Worm (Caenorhabditis elegans) whole organism, L4 larva: ENCODE data around the gene R148.8.

Experiments
- D1046.2 ChIP-seq: fragments of 200-800 bp; sonication (Bioruptor generic); IDR thresholded peaks from 2 replicates; pipeline ENCODE4 v1.3.6; 2022; ENCODE audit warnings: missing genetic modification characterization, missing compliant biosample characterization
- F10B5.3 ChIP-seq: sonication (generic microtip); optimal IDR thresholded peaks from 2 replicates; lab custom pipeline; 2016; ENCODE audit warnings: mild to moderate bottlenecking, missing genetic modification characterization, missing compliant biosample characterization
- F26F4.8 ChIP-seq: fragments of 200-800 bp; sonication (Bioruptor generic); conservative IDR thresholded peaks from 2 replicates; pipeline ENCODE4 v1.3.6; 2022; ENCODE audit warnings: missing genetic modification characterization, missing compliant biosample characterization
- F49E8.2 ChIP-seq: sonication (generic microtip); optimal IDR thresholded peaks from 2 replicates; lab custom pipeline; 2016; ENCODE audit warnings: missing compliant biosample characterization, mild to moderate bottlenecking, missing genetic modification characterization, borderline replicate concordance
- T20F7.1 ChIP-seq: fragments of 200-800 bp; sonication (Bioruptor generic); optimal IDR thresholded peaks from 2 replicates; lab custom pipeline; 2018; ENCODE audit warnings: mild to moderate bottlenecking, missing genetic modification characterization, missing compliant biosample characterization
- Y48G9A.11 ChIP-seq: fragments of 200-800 bp; sonication (Bioruptor generic); IDR thresholded peaks from 2 replicates; pipeline ENCODE4 v1.3.6; 2022; ENCODE audit warnings: missing genetic modification reagents, missing genetic modification characterization, missing compliant biosample characterization
- arid-1 ChIP-seq: fragments of 200-800 bp; sonication (Bioruptor generic); conservative IDR thresholded peaks from 2 replicates; pipeline ENCODE4 v1.3.6; 2022; ENCODE audit warnings: missing genetic modification reagents, missing genetic modification characterization, missing compliant biosample characterization
- attf-4 ChIP-seq: sonication (generic microtip); optimal IDR thresholded peaks from 3 replicates; lab custom pipeline; 2017; ENCODE audit warnings: missing biosample characterization, missing genetic modification characterization
- ceh-28 ChIP-seq: fragments of 150-350 bp; optimal IDR thresholded peaks from 2 replicates; lab custom pipeline; 2014; ENCODE audit warnings: missing biosample characterization, missing genetic modification reagents, missing genetic modification characterization
- ceh-32 ChIP-seq: sonication (generic microtip); optimal IDR thresholded peaks from 2 replicates; lab custom pipeline; 2016; ENCODE audit warnings: mild to moderate bottlenecking, missing genetic modification characterization, missing compliant biosample characterization; ENCODE audit not compliant: poor library complexity
- ceh-44 ChIP-seq: fragments of 200-800 bp; sonication (Bioruptor generic); IDR thresholded peaks from 2 replicates; pipeline ENCODE4 v1.3.6; 2022; ENCODE audit warnings: missing genetic modification reagents, missing genetic modification characterization, missing compliant biosample characterization
- dpl-1 ChIP-seq: fragments of 150-350 bp; optimal IDR thresholded peaks from 2 replicates; lab custom pipeline; 2014; ENCODE audit warnings: missing biosample characterization, missing genetic modification reagents, missing genetic modification characterization
- egl-27 ChIP-seq: sonication (generic microtip); optimal IDR thresholded peaks from 3 replicates; lab custom pipeline; 2017; ENCODE audit warnings: missing biosample characterization, missing genetic modification reagents, missing genetic modification characterization
- fkh-10 ChIP-seq: fragments of 150-350 bp; optimal IDR thresholded peaks from 2 replicates; lab custom pipeline; 2014; ENCODE audit warnings: missing biosample characterization, missing genetic modification reagents, missing genetic modification characterization
- gei-8 ChIP-seq: fragments of 200-800 bp; sonication (Bioruptor generic); optimal IDR thresholded peaks from 2 replicates; lab custom pipeline; 2018; ENCODE audit warnings: mild to moderate bottlenecking, missing genetic modification characterization, missing compliant biosample characterization
- hlh-11 ChIP-seq: fragments of 200-800 bp; sonication (Bioruptor generic); optimal IDR thresholded peaks from 2 replicates; lab custom pipeline; 2018; ENCODE audit warnings: mild to moderate bottlenecking, missing genetic modification characterization, missing compliant biosample characterization
- hlh-30 ChIP-seq: sonication (generic microtip); optimal IDR thresholded peaks from 2 replicates; lab custom pipeline; 2017; ENCODE audit warnings: antibody characterized with exemption, mild to moderate bottlenecking, missing genetic modification characterization, missing compliant biosample characterization; ENCODE audit not compliant: insufficient read depth
- hmg-1.1 ChIP-seq: fragments of 200-800 bp; sonication (Bioruptor generic); IDR thresholded peaks from 2 replicates; pipeline ENCODE4 v1.3.6; 2022; ENCODE audit warnings: missing genetic modification reagents, missing genetic modification characterization, missing compliant biosample characterization
- lin-29 ChIP-seq: fragments of 200-800 bp; sonication (Bioruptor generic); IDR thresholded peaks from 2 replicates; pipeline ENCODE4 v1.3.6; 2022; ENCODE audit warnings: missing genetic modification reagents, missing genetic modification characterization, missing compliant biosample characterization
- lin-38 ChIP-seq: fragments of 200-800 bp; sonication (Bioruptor generic); IDR thresholded peaks from 2 replicates; pipeline ENCODE4 v1.3.6; 2022; ENCODE audit warnings: missing genetic modification reagents, missing genetic modification characterization, missing compliant biosample characterization
- lin-39 ChIP-seq: fragments of 150-350 bp; optimal IDR thresholded peaks from 2 replicates; lab custom pipeline; 2014; ENCODE audit warnings: missing biosample characterization, missing genetic modification reagents, missing genetic modification characterization
- lsy-2 ChIP-seq, 2 experiments: fragments of 150-350 bp in 1 of 2; sonication (generic microtip) in 1 of 2; optimal IDR thresholded peaks; 2 replicates each; lab custom pipeline; 2014 to 2017; ENCODE audit warnings: missing biosample characterization in 2 of 2, missing genetic modification characterization in 2 of 2
- madf-5 ChIP-seq, 2 experiments: fragments of 200-800 bp; sonication (Bioruptor generic); IDR thresholded peaks; 2 replicates each; pipeline ENCODE4 v1.3.6; 2022; ENCODE audit warnings: missing compliant biosample characterization in 2 of 2, missing genetic modification characterization in 2 of 2
- mxl-2 ChIP-seq: fragments of 200-800 bp; sonication (Bioruptor generic); conservative IDR thresholded peaks from 2 replicates; pipeline ENCODE4 v1.3.6; 2022; ENCODE audit warnings: missing genetic modification reagents, missing genetic modification characterization, missing compliant biosample characterization
- nhr-11 ChIP-seq: fragments of 150-350 bp; optimal IDR thresholded peaks from 2 replicates; lab custom pipeline; 2014; ENCODE audit warnings: missing biosample characterization, missing genetic modification characterization
- nhr-237 ChIP-seq: sonication (generic microtip); optimal IDR thresholded peaks from 2 replicates; lab custom pipeline; 2017; ENCODE audit warnings: missing biosample characterization, missing genetic modification characterization
- nhr-25 ChIP-seq: sonication (generic microtip); optimal IDR thresholded peaks from 2 replicates; lab custom pipeline; 2017; ENCODE audit warnings: missing genetic modification characterization, mild to moderate bottlenecking, missing compliant biosample characterization, antibody characterized with exemption, moderate library complexity, borderline replicate concordance; ENCODE audit not compliant: insufficient read depth
- nhr-42 ChIP-seq: fragments of 200-800 bp; sonication (Bioruptor generic); IDR thresholded peaks from 2 replicates; pipeline ENCODE4 v1.3.6; 2022; ENCODE audit warnings: missing genetic modification characterization, missing compliant biosample characterization
- nhr-77 ChIP-seq: fragments of 150-350 bp; optimal IDR thresholded peaks from 2 replicates; lab custom pipeline; 2014; ENCODE audit warnings: missing biosample characterization, missing genetic modification characterization
- rbr-2 ChIP-seq: sonication (generic microtip); optimal IDR thresholded peaks from 2 replicates; lab custom pipeline; 2016; ENCODE audit warnings: missing genotype, missing genetic modification characterization, missing compliant biosample characterization
- set-16 ChIP-seq: fragments of 200-800 bp; sonication (Bioruptor generic); IDR thresholded peaks from 2 replicates; pipeline ENCODE4 v1.3.6; 2022; ENCODE audit warnings: missing genetic modification reagents, missing genetic modification characterization, missing compliant biosample characterization
- snpc-1.2 ChIP-seq: fragments of 200-800 bp; sonication (Bioruptor generic); IDR thresholded peaks from 2 replicates; pipeline ENCODE4 v1.3.6; 2022; ENCODE audit warnings: missing genetic modification reagents, missing genetic modification characterization, missing compliant biosample characterization
- spr-3 ChIP-seq: fragments of 200-800 bp; sonication (Bioruptor generic); optimal IDR thresholded peaks from 2 replicates; lab custom pipeline; 2018; ENCODE audit warnings: mild to moderate bottlenecking, missing genetic modification characterization, missing compliant biosample characterization
- tra-1 ChIP-seq: fragments of 200-800 bp; sonication (Bioruptor generic); IDR thresholded peaks from 2 replicates; pipeline ENCODE4 v1.3.6; 2022; ENCODE audit warnings: missing genetic modification reagents, missing genetic modification characterization, missing compliant biosample characterization
- unc-130 ChIP-seq: sonication (generic microtip); optimal IDR thresholded peaks from 2 replicates; lab custom pipeline; 2016; ENCODE audit warnings: missing genetic modification reagents, missing genetic modification characterization, missing compliant biosample characterization
- unc-62 ChIP-seq, 3 experiments: fragments of 150-350 bp in 1 of 3; sonication (generic microtip); optimal IDR thresholded peaks in 2 of 3; peaks in 1 of 3; 1 replicate in 1 of 3; 2 replicates in 2 of 3; lab custom pipeline; 2014 to 2017; ENCODE audit warnings: missing biosample characterization in 3 of 3, missing genetic modification characterization in 3 of 3, missing genetic modification reagents in 3 of 3, missing genotype in 1 of 3
- vab-7 ChIP-seq: fragments of 200-800 bp; sonication (Bioruptor generic); IDR thresholded peaks from 2 replicates; pipeline ENCODE4 v1.3.6; 2022; ENCODE audit warnings: missing genetic modification reagents, missing genetic modification characterization, missing compliant biosample characterization
- zip-2 ChIP-seq: fragments of 150-350 bp; optimal IDR thresholded peaks from 2 replicates; lab custom pipeline; 2014; ENCODE audit warnings: missing biosample characterization, missing genetic modification characterization
- ztf-7 ChIP-seq: fragments of 150-350 bp; optimal IDR thresholded peaks from 2 replicates; lab custom pipeline; 2014; ENCODE audit warnings: missing biosample characterization, missing genetic modification characterization

R148.8 gene

DNA sequence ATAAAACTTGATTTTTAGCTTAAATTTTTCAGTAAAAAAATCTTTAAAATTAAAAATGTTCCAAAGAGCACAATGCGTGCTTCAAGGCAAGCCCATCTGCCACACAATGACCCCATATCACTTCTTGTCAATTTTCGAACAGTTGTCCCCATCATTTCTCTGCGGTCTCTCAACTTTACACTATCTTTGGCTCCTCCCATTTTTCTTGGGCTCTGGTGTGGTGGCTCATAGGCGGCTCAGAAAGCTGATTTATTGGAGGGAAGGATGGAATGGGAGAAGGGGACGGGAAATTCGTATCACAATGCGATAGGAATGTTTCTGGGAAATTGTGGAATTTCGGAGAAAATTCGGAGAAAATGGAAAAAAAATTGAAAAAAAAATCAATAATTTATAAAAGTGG is 9.3 kb downstream of the R148.8 start:
- TF ChIP-seq egl-27 (no peak), hlh-30 (no peak), mxl-2 (no peak), nhr-77 (tag; lab: Kevin White, UChicago) (no peak), F26F4.8 (GFP tag; lab: Robert Waterston, UW) (no peak), nhr-237 (tag; lab: Kevin White, UChicago) (no peak), ceh-44 (GFP tag; lab: Robert Waterston, UW) (no peak), arid-1 (no peak), vab-7 (GFP tag; lab: Robert Waterston, UW) (no peak), ceh-32 (tag; lab: Kevin White, UChicago) (no peak), spr-3 (GFP tag; lab: Kevin White, UChicago) (no peak), attf-4 (tag; lab: Kevin White, UChicago) (no peak), nhr-25 (tag; lab: Kevin White, UChicago) (no peak), unc-130 (GFP tag; lab: Kevin White, UChicago) (no peak), set-16 (GFP tag; lab: Robert Waterston, UW) (no peak), lin-29 (no peak), nhr-42 (GFP tag; lab: Robert Waterston, UW) (no peak), snpc-1.2 (no peak), lin-39 (tag; lab: Kevin White, UChicago) (no peak)
- TF ChIP-seq, all 104 proteins: peak for 0

DNA sequence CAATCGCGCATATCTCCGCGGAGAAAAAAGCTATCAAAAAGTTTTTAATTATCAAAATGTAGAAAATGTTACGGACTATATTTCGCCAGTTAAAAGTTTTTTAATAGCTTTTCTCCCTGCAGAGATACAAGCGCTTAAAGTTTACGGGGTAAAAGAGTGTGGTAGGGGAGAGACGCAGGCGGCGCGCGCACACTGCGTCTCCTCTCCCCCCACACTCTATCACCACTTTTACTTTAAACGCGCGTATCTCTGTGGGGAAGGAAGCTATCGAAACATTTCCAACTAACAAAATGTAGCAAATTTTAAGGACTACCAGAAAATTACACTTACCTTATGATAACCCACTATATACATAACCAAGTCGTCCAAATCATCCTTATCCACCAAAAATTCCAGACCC is 12.3 kb downstream of the R148.8 start:
- TF ChIP-seq vab-7 (GFP tag; lab: Robert Waterston, UW) (no peak), lsy-2 (tag; optimal IDR thresholded peaks at IDR 0.05; lab: Kevin White, UChicago) (no peak), Y48G9A.11 (GFP tag; lab: Robert Waterston, UW) (no peak)

DNA sequence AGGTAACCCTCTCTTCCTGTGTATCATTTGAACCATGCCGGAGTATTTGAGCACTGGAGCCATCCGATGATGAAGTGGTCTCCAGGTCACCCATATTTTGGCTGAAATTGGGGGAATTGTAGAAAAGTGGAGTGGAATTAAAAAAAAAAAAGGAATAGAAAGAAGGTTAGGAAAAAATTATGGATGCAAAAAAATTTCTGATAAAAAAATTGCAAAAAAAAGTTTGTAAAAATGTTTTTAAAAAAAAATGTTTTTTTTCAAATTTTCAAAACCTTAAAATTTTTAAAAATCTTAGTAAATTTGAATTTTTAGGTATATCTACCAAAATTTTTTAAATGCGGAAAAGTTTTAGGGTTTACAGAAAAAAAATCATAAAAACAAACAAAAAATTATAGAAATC is 27.8 kb downstream of the R148.8 start, which contains the start of gene frm-8:
Gene frm-8, minus strand, starts transcription at position 101 of the 400 bp plus-strand sequence.
- TF ChIP-seq F10B5.3 (no peak), gei-8 (GFP tag; lab: Kevin White, UChicago) (no peak), hlh-11 (no peak), T20F7.1 (GFP tag; lab: Kevin White, UChicago) (no peak), madf-5 (GFP tag; IDR thresholded peaks at IDR 0.05; lab: Robert Waterston, UW) (no peak), nhr-25 (tag; lab: Kevin White, UChicago) (no peak), F49E8.2 (tag; lab: Kevin White, UChicago) (no peak), zip-2 (tag; lab: Kevin White, UChicago) (no peak), nhr-11 (tag; lab: Kevin White, UChicago) (no peak), egl-27 (no peak)

DNA sequence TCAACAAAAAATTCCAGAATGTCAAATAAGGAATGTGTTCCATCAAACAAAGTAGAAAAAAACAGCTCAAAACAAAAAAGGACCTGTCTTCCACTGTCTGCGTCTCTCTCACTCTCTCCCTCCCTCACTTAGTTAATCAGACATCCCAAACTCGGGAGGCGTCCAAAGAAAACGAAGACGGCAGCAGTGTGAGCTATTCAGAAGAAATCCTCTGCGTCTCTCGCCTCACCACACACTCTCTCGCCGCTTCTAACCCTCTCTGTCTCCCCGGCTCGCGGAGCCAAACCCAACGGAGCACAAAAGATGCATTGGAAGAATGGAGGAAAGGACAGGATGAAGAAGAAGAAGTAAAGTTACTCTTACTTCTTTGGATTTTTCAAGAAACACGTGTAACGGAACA is 29.0 kb downstream of the R148.8 start:
- TF ChIP-seq lsy-2 (tag; optimal IDR thresholded peaks at IDR 0.05; lab: Kevin White, UChicago) (peak; percentile 23 to 24), D1046.2 (GFP tag; lab: Robert Waterston, UW) (no peak), hlh-30 (peak; percentile 17), rbr-2 (tag; lab: Kevin White, UChicago) (peak; percentile 58), hmg-1.1 (GFP tag; lab: Robert Waterston, UW) (peak; percentile 72), ztf-7 (tag; lab: Kevin White, UChicago) (no peak), dpl-1 (GFP tag; lab: Kevin White, UChicago) (peak; percentile 13), fkh-10 (GFP tag; lab: Kevin White, UChicago) (peak; percentile 56), lin-38 (GFP tag; lab: Robert Waterston, UW) (no peak), ceh-28 (tag; lab: Kevin White, UChicago) (no peak), unc-62 (GFP tag; optimal IDR thresholded peaks at IDR 0.05 in 1 of 2; lab: Kevin White, UChicago) (peak in 1 of 2 experiments; percentile 64), unc-62 (tag; optimal IDR thresholded peaks at IDR 0.05; lab: Kevin White, UChicago) (no peak), tra-1 (no peak), arid-1 (0 out of 2 replicates have a peak, but pooled peaks have one; percentile 17), set-16 (GFP tag; lab: Robert Waterston, UW) (peak; percentile 54; the same call in 1 of the 2 replicates)
